Worm (Caenorhabditis elegans): ENCODE results near the gene gpb-1.

ce11 chrII:11788025-11788424 lies 39.6 kb upstream of the gpb-1 start:
- TF ChIP-seq dao-5 (tag; optimal IDR thresholded peaks at IDR 0.05): no peak
- TF ChIP-seq W03F9.2 (tag; optimal IDR thresholded peaks at IDR 0.05): no peak
- TF ChIP-seq him-1 (tag; optimal IDR thresholded peaks at IDR 0.05): no peak
